Worm (Caenorhabditis elegans) whole organism, L4 larva: Measurements from ENCODE around the gene cyk-3.
A peak's percentile ranks its signal among the peaks of the same experiment; 100 is the strongest.

Experiments used
- F26F4.8 ChIP-seq: fragments of 200-800 bp; sonication (Bioruptor generic); conservative IDR thresholded peaks from 2 replicates; pipeline ENCODE4 v1.3.6; 2022; ENCODE audit warnings: missing genetic modification characterization, missing compliant biosample characterization
- F37D6.2 ChIP-seq: sonication (generic microtip); optimal IDR thresholded peaks from 2 replicates; lab custom pipeline; 2016; ENCODE audit warnings: mild to moderate bottlenecking, missing genetic modification characterization, missing compliant biosample characterization
- F44E2.7 ChIP-seq: fragments of 200-800 bp; sonication (Bioruptor generic); IDR thresholded peaks from 2 replicates; pipeline ENCODE4 v2.1.2; 2022; ENCODE audit warnings: missing genetic modification characterization, missing compliant biosample characterization
- T20F7.1 ChIP-seq: fragments of 200-800 bp; sonication (Bioruptor generic); optimal IDR thresholded peaks from 2 replicates; lab custom pipeline; 2018; ENCODE audit warnings: mild to moderate bottlenecking, missing genetic modification characterization, missing compliant biosample characterization
- T26A8.4 ChIP-seq: fragments of 200-800 bp; sonication (Bioruptor generic); IDR thresholded peaks from 2 replicates; pipeline ENCODE4 v1.3.6; 2022; ENCODE audit warnings: missing genetic modification characterization, missing compliant biosample characterization
- Y48G9A.11 ChIP-seq: fragments of 200-800 bp; sonication (Bioruptor generic); IDR thresholded peaks from 2 replicates; pipeline ENCODE4 v1.3.6; 2022; ENCODE audit warnings: missing genetic modification reagents, missing genetic modification characterization, missing compliant biosample characterization
- Y75B8A.6 ChIP-seq: fragments of 200-800 bp; sonication (Bioruptor generic); IDR thresholded peaks from 2 replicates; pipeline ENCODE4 v1.3.6; 2022; ENCODE audit warnings: missing genetic modification reagents, missing genetic modification characterization, missing compliant biosample characterization
- ZK546.5 ChIP-seq, 2 experiments: sonication (generic microtip); optimal IDR thresholded peaks; 2 replicates each; lab custom pipeline; 2017; ENCODE audit warnings: missing biosample characterization in 2 of 2, missing genetic modification characterization in 2 of 2
- aha-1 ChIP-seq: fragments of 150-350 bp; peaks from one replicate; lab custom pipeline; 2014; ENCODE audit warnings: missing biosample characterization, missing genetic modification characterization
- arid-1 ChIP-seq: fragments of 200-800 bp; sonication (Bioruptor generic); conservative IDR thresholded peaks from 2 replicates; pipeline ENCODE4 v1.3.6; 2022; ENCODE audit warnings: missing genetic modification reagents, missing genetic modification characterization, missing compliant biosample characterization
- ceh-20 ChIP-seq: fragments of 200-800 bp; sonication (Bioruptor generic); IDR thresholded peaks from 2 replicates; pipeline ENCODE4 v1.3.6; 2022; ENCODE audit warnings: missing genetic modification reagents, missing genetic modification characterization, missing compliant biosample characterization
- ces-1 ChIP-seq: fragments of 150-350 bp; sonication (generic microtip); optimal IDR thresholded peaks from 4 replicates; lab custom pipeline; 2014; ENCODE audit warnings: missing biosample characterization, missing genetic modification reagents, missing genetic modification characterization
- daf-12 ChIP-seq: fragments of 150-350 bp; optimal IDR thresholded peaks from 2 replicates; lab custom pipeline; 2014; ENCODE audit warnings: missing biosample characterization, missing genetic modification reagents, missing genetic modification characterization
- daf-19 ChIP-seq: fragments of 200-800 bp; sonication (Bioruptor generic); conservative IDR thresholded peaks from 2 replicates; pipeline ENCODE4 v1.3.6; 2022; ENCODE audit warnings: missing genetic modification characterization, missing compliant biosample characterization
- dmd-6 ChIP-seq: fragments of 200-800 bp; sonication (Bioruptor generic); IDR thresholded peaks from 2 replicates; pipeline ENCODE4 v1.3.6; 2022; ENCODE audit warnings: missing genetic modification reagents, missing genetic modification characterization, missing compliant biosample characterization
- dmd-8 ChIP-seq: fragments of 200-800 bp; sonication (Bioruptor generic); IDR thresholded peaks from 2 replicates; pipeline ENCODE4 v1.3.6; 2022; ENCODE audit warnings: missing genetic modification characterization, missing compliant biosample characterization
- duxl-1 ChIP-seq: sonication (generic microtip); optimal IDR thresholded peaks from 2 replicates; lab custom pipeline; 2016; ENCODE audit warnings: mild to moderate bottlenecking, missing genetic modification characterization, moderate library complexity, missing compliant biosample characterization; ENCODE audit not compliant: poor library complexity
- egl-43 ChIP-seq: fragments of 200-800 bp; sonication (Bioruptor generic); IDR thresholded peaks from 2 replicates; pipeline ENCODE4 v1.3.6; 2022; ENCODE audit warnings: missing genetic modification reagents, missing genetic modification characterization, missing compliant biosample characterization
- fkh-10 ChIP-seq: fragments of 150-350 bp; optimal IDR thresholded peaks from 2 replicates; lab custom pipeline; 2014; ENCODE audit warnings: missing biosample characterization, missing genetic modification reagents, missing genetic modification characterization
- hif-1 ChIP-seq, 2 experiments: sonication (generic microtip); optimal IDR thresholded peaks; 2 replicates each; lab custom pipeline; 2016 to 2017; ENCODE audit warnings: missing compliant biosample characterization in 2 of 2, missing genetic modification characterization in 2 of 2, missing genetic modification reagents in 2 of 2, missing genotype in 2 of 2, mild to moderate bottlenecking in 1 of 2
- hlh-11 ChIP-seq: fragments of 200-800 bp; sonication (Bioruptor generic); optimal IDR thresholded peaks from 2 replicates; lab custom pipeline; 2018; ENCODE audit warnings: mild to moderate bottlenecking, missing genetic modification characterization, missing compliant biosample characterization
- lin-38 ChIP-seq: fragments of 200-800 bp; sonication (Bioruptor generic); IDR thresholded peaks from 2 replicates; pipeline ENCODE4 v1.3.6; 2022; ENCODE audit warnings: missing genetic modification reagents, missing genetic modification characterization, missing compliant biosample characterization
- lin-39 ChIP-seq: fragments of 150-350 bp; optimal IDR thresholded peaks from 2 replicates; lab custom pipeline; 2014; ENCODE audit warnings: missing biosample characterization, missing genetic modification reagents, missing genetic modification characterization
- madf-5 ChIP-seq, 2 experiments: fragments of 200-800 bp; sonication (Bioruptor generic); IDR thresholded peaks; 2 replicates each; pipeline ENCODE4 v1.3.6; 2022; ENCODE audit warnings: missing compliant biosample characterization in 2 of 2, missing genetic modification characterization in 2 of 2
- mdt-29 ChIP-seq: fragments of 200-800 bp; sonication (Bioruptor generic); IDR thresholded peaks from 2 replicates; pipeline ENCODE4 v1.3.6; 2022; ENCODE audit warnings: missing genetic modification reagents, missing genetic modification characterization, missing compliant biosample characterization
- mep-1 ChIP-seq: fragments of 150-350 bp; sonication (generic microtip); optimal IDR thresholded peaks from 3 replicates; lab custom pipeline; 2014; ENCODE audit warnings: missing biosample characterization, missing genetic modification characterization
- mes-2 ChIP-seq: sonication (generic microtip); optimal IDR thresholded peaks from 2 replicates; lab custom pipeline; 2016; ENCODE audit warnings: missing genotype, mild to moderate bottlenecking, missing genetic modification characterization, missing compliant biosample characterization; ENCODE audit not compliant: poor library complexity, severe bottlenecking
- mxl-2 ChIP-seq: fragments of 200-800 bp; sonication (Bioruptor generic); conservative IDR thresholded peaks from 2 replicates; pipeline ENCODE4 v1.3.6; 2022; ENCODE audit warnings: missing genetic modification reagents, missing genetic modification characterization, missing compliant biosample characterization
- nhr-25 ChIP-seq: sonication (generic microtip); optimal IDR thresholded peaks from 2 replicates; lab custom pipeline; 2017; ENCODE audit warnings: missing genetic modification characterization, mild to moderate bottlenecking, missing compliant biosample characterization, antibody characterized with exemption, moderate library complexity, borderline replicate concordance; ENCODE audit not compliant: insufficient read depth
- nhr-28 ChIP-seq: fragments of 150-350 bp; optimal IDR thresholded peaks from 2 replicates; lab custom pipeline; 2014; ENCODE audit warnings: missing biosample characterization, missing genetic modification characterization
- php-3 ChIP-seq: fragments of 200-800 bp; sonication (Bioruptor generic); IDR thresholded peaks from 2 replicates; pipeline ENCODE4 v1.3.6; 2022; ENCODE audit warnings: missing genetic modification reagents, missing genetic modification characterization, missing compliant biosample characterization
- pqm-1 ChIP-seq: sonication (generic microtip); optimal IDR thresholded peaks from 2 replicates; lab custom pipeline; 2017; ENCODE audit warnings: missing biosample characterization, missing genetic modification characterization
- saeg-2 ChIP-seq: fragments of 200-800 bp; sonication (Bioruptor generic); IDR thresholded peaks from 2 replicates; pipeline ENCODE4 v1.3.6; 2022; ENCODE audit warnings: missing genetic modification reagents, missing genetic modification characterization, missing compliant biosample characterization
- snpc-1.2 ChIP-seq: fragments of 200-800 bp; sonication (Bioruptor generic); IDR thresholded peaks from 2 replicates; pipeline ENCODE4 v1.3.6; 2022; ENCODE audit warnings: missing genetic modification reagents, missing genetic modification characterization, missing compliant biosample characterization
- snpc-4 ChIP-seq: fragments of 150-350 bp; optimal IDR thresholded peaks from 2 replicates; lab custom pipeline; 2014; ENCODE audit warnings: missing biosample characterization, missing genetic modification characterization
- spr-1 ChIP-seq: sonication (generic microtip); optimal IDR thresholded peaks from 2 replicates; lab custom pipeline; 2016; ENCODE audit warnings: mild to moderate bottlenecking, missing genetic modification characterization, missing compliant biosample characterization
- spr-3 ChIP-seq: fragments of 200-800 bp; sonication (Bioruptor generic); optimal IDR thresholded peaks from 2 replicates; lab custom pipeline; 2018; ENCODE audit warnings: mild to moderate bottlenecking, missing genetic modification characterization, missing compliant biosample characterization
- tag-97 ChIP-seq: fragments of 200-800 bp; sonication (Bioruptor generic); IDR thresholded peaks from 2 replicates; pipeline ENCODE4 v1.3.6; 2022; ENCODE audit warnings: missing genetic modification characterization, missing compliant biosample characterization
- tra-1 ChIP-seq: fragments of 200-800 bp; sonication (Bioruptor generic); IDR thresholded peaks from 2 replicates; pipeline ENCODE4 v1.3.6; 2022; ENCODE audit warnings: missing genetic modification reagents, missing genetic modification characterization, missing compliant biosample characterization
- unc-130 ChIP-seq: sonication (generic microtip); optimal IDR thresholded peaks from 2 replicates; lab custom pipeline; 2016; ENCODE audit warnings: missing genetic modification reagents, missing genetic modification characterization, missing compliant biosample characterization
- zfp-2 ChIP-seq: sonication (generic microtip); optimal IDR thresholded peaks from 2 replicates; lab custom pipeline; 2016; ENCODE audit warnings: mild to moderate bottlenecking, missing genetic modification characterization, missing compliant biosample characterization
- ztf-11 ChIP-seq: fragments of 150-350 bp; optimal IDR thresholded peaks from 2 replicates; lab custom pipeline; 2014; ENCODE audit warnings: missing biosample characterization, missing genetic modification characterization

Gene cyk-3

DNA sequence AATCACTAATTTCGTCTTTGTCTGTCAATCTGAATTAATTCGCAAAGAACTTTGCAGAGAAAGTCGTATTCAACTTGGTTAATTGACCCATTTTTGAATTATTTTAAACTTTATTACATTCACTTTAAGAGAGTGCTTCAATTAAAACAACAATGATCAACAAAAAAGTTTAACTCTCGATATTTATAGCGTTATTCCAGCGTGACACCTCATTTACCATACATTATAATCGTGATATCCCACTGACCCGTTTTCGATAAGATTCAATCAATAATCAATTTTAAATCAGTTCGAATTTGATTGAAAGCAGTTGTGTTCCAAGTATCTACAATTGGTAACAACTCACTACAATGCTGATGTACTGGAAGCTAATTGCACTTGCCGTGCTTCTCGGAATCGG is 36.8 kb downstream of the cyk-3 start, which contains the start of gene clc-10:
Gene clc-10 (plus strand): TSS at position 301 of the 400 bp plus-strand sequence.
- TF ChIP-seq hif-1 (tag; optimal IDR thresholded peaks at IDR 0.05; lab: Kevin White, UChicago) (no peak), spr-1 (tag; lab: Kevin White, UChicago) (no peak), mdt-29 (GFP tag; lab: Robert Waterston, UW) (no peak), saeg-2 (GFP tag; lab: Robert Waterston, UW) (no peak), nhr-28 (tag; lab: Kevin White, UChicago) (no peak), ceh-20 (GFP tag; lab: Robert Waterston, UW) (no peak), tag-97 (GFP tag; lab: Robert Waterston, UW) (no peak), ztf-11 (tag; lab: Kevin White, UChicago) (no peak), mes-2 (tag; lab: Kevin White, UChicago) (no peak), F44E2.7 (GFP tag; lab: Robert Waterston, UW) (no peak), php-3 (GFP tag; lab: Robert Waterston, UW) (no peak), dmd-8 (GFP tag; lab: Robert Waterston, UW) (no peak), T26A8.4 (GFP tag; lab: Robert Waterston, UW) (no peak)

DNA sequence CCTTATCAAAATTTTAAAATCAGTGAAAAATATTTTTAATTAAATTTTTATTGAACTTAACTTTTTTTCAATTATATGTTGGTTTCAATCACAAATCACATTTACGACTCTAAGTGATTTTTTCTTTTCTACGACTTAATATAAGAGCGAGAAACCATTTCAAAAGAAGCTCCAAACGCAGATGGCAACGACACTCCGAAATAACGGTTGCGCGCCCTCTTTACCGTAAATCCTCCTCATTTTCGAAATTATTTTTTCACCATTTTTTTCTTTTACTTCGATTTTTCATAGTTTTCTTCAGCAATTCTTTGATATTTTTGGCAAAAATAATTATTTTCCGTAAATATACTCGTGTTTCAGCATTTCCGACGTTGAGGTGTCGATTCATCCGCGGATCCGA is 44.8 kb downstream of the cyk-3 start:
- TF ChIP-seq Y48G9A.11 (GFP tag; lab: Robert Waterston, UW) = peak; percentile 98

DNA sequence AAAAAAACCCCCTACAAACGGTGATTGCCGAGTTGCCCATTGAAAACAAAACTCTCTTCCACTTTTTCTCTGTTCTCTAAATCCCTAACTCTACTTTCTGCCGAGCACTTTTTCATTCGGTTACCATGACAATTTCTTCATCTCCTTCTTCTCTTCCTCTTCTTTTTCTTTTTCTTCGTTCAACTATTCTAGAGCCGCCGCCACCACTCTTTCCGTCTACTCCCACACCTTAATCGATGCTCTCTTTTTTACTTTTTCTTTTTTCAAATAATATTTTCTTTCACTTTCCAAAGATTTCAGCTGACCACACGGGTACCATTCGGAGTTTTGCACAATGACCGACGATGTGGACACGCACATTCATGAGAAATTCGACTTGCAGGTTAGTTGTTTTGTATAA is 47.6 kb downstream of the cyk-3 start, which contains the start of gene mapk-15:
Gene mapk-15 (plus strand): TSS at position 301 of the 400 bp plus-strand sequence.
- TF ChIP-seq dmd-6 (GFP tag; lab: Robert Waterston, UW) (no peak), dmd-8 (GFP tag; lab: Robert Waterston, UW) (no peak), pqm-1 (tag; lab: Kevin White, UChicago) (no peak), hlh-11 (tag; lab: Kevin White, UChicago) (no peak), egl-43 (GFP tag; lab: Robert Waterston, UW) (no peak), F37D6.2 (tag; lab: Kevin White, UChicago) (no peak), lin-38 (GFP tag; lab: Robert Waterston, UW) (no peak), unc-130 (GFP tag; lab: Kevin White, UChicago) (no peak), duxl-1 (tag; lab: Kevin White, UChicago) (no peak), T20F7.1 (GFP tag; lab: Kevin White, UChicago) (no peak), madf-5 (GFP tag; IDR thresholded peaks at IDR 0.05; lab: Robert Waterston, UW) (no peak), daf-12 (tag; lab: Kevin White, UChicago) (no peak), F26F4.8 (GFP tag; lab: Robert Waterston, UW) (no peak), tra-1 (GFP tag; lab: Robert Waterston, UW) (no peak), zfp-2 (tag; lab: Kevin White, UChicago) (no peak), daf-19 (GFP tag; lab: Robert Waterston, UW) (no peak), ZK546.5 (tag; optimal IDR thresholded peaks at IDR 0.05; lab: Kevin White, UChicago) (no peak), lin-39 (no peak)
- TF ChIP-seq, all 104 proteins: peak for 0

DNA sequence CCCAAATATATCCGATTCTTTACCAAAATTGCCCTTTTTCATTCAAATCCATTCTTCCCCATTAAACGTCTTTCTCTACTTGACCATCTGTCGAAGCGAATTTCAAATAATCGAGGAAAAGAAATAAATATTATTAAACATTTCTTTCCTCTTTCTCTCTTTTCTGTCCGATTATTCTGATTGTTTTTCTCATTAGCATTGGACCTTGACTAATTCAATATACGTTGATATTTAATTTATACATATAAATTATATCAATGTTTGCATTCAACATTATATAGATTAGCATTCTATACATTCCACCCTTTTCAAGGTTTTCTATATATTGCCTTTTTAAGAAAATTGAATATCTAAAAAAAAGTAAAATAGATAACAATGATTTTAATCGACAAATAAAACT is 53.0 kb downstream of the cyk-3 start:
- TF ChIP-seq mep-1 (peak; percentile 7), aha-1 (no peak)

DNA sequence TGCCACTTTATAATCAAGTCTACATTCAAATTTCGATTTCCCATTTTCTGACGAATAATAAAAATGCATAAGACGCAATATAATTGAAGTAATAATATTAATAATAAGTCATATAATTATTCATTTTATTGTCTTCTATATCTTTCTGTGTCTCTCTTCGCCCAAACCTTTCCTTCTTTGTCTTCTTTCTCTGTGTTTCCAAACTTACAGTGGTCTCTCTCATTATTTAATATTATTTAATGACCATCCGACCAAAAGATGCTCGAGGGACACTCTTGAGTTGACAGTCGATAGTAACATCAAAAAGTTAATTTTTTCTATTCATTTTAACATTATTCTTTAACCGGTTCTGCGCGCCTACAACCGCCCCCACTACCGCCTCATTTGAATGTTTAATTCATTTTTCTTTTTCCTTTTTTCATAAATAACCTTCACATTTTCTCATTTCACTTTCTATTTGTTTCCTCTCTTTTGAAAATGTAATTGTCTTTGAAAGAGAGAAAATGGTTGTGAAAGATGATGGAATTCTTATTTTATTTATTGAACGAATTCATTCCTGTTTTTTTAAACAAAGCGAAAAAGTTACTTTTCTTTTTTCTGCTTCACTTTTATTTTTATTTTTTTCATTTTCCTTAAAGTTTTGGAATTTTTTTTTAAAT is 53.8 kb downstream of the cyk-3 start:
- TF ChIP-seq Y75B8A.6 (GFP tag; lab: Robert Waterston, UW) = no peak
- TF ChIP-seq mxl-2 (GFP tag; lab: Robert Waterston, UW) = no peak
- TF ChIP-seq arid-1 = no peak
- TF ChIP-seq snpc-4 (tag; lab: Kevin White, UChicago) = no peak
- TF ChIP-seq duxl-1 (tag; lab: Kevin White, UChicago) = no peak
- TF ChIP-seq ces-1 (GFP tag; lab: Kevin White, UChicago) = no peak
- no peak for TF ChIP-seq nhr-28 (tag; lab: Kevin White, UChicago)
- TF ChIP-seq snpc-1.2 = no peak
- no peak for TF ChIP-seq spr-3 (GFP tag; lab: Kevin White, UChicago)
- no peak for TF ChIP-seq T26A8.4 (GFP tag; lab: Robert Waterston, UW)
- TF ChIP-seq spr-1 (tag; lab: Kevin White, UChicago) = no peak
- no peak for TF ChIP-seq fkh-10 (GFP tag; lab: Kevin White, UChicago)
- no peak for TF ChIP-seq nhr-25 (tag; lab: Kevin White, UChicago)
- no peak for TF ChIP-seq dmd-6 (GFP tag; lab: Robert Waterston, UW)
- TF ChIP-seq mdt-29 (GFP tag; lab: Robert Waterston, UW) = no peak
- no peak for TF ChIP-seq F26F4.8 (GFP tag; lab: Robert Waterston, UW)
